Fruit fly (Drosophila melanogaster) whole organism, embryonic: ENCODE data around the gene Usp1.
A peak's percentile ranks its signal among the peaks of the same experiment; 100 is the strongest.

ENCODE experiments used
- Aef1 ChIP-seq: fragments of 200-800 bp; sonication (Bioruptor generic); IDR thresholded peaks from 3 replicates; pipeline ENCODE4 v1.3.6; 2022; ENCODE audit warnings: missing biosample characterization, missing genetic modification characterization
- Atf3 ChIP-seq: fragments of 200-800 bp; sonication (Bioruptor generic); optimal IDR thresholded peaks from 3 replicates; lab custom pipeline; 2016; ENCODE audit warnings: missing biosample characterization, missing genetic modification characterization
- BEAF-32 ChIP-seq: fragments of 200-800 bp; sonication (Bioruptor generic); optimal IDR thresholded peaks from 3 replicates; lab custom pipeline; 2017; ENCODE audit warnings: missing biosample characterization, missing genetic modification characterization, mild to moderate bottlenecking, moderate library complexity, missing genetic modification reagents
- BtbVII ChIP-seq: fragments of 200-800 bp; sonication (Bioruptor generic); optimal IDR thresholded peaks from 3 replicates; lab custom pipeline; 2017; ENCODE audit warnings: missing biosample characterization, mild to moderate bottlenecking, missing genetic modification characterization
- CG10959 ChIP-seq: fragments of 200-800 bp; sonication (Bioruptor generic); IDR thresholded peaks from 2 replicates; pipeline ENCODE4 v1.3.6; 2022; ENCODE audit warnings: missing biosample characterization, missing genetic modification characterization
- CG12104 ChIP-seq: fragments of 200-800 bp; sonication (Bioruptor generic); optimal IDR thresholded peaks from 3 replicates; lab custom pipeline; 2016; ENCODE audit warnings: missing biosample characterization, missing genetic modification characterization
- CG1233 ChIP-seq: fragments of 200-800 bp; sonication (Bioruptor generic); optimal IDR thresholded peaks from 4 replicates; lab custom pipeline; 2018; ENCODE audit warnings: missing biosample characterization, mild to moderate bottlenecking, missing genetic modification characterization
- CG13287 ChIP-seq: fragments of 200-800 bp; sonication (Bioruptor generic); IDR thresholded peaks from 2 replicates; pipeline ENCODE4 v1.3.6; 2022; ENCODE audit warnings: missing biosample characterization, missing genetic modification characterization; ENCODE audit not compliant: partially characterized antibody
- CG14710 ChIP-seq: fragments of 200-800 bp; sonication (Bioruptor generic); optimal IDR thresholded peaks from 3 replicates; lab custom pipeline; 2019; ENCODE audit warnings: missing biosample characterization, mild to moderate bottlenecking, missing genetic modification characterization, moderate library complexity
- CG14965 ChIP-seq: fragments of 200-800 bp; sonication (Bioruptor generic); optimal IDR thresholded peaks from 2 replicates; lab custom pipeline; 2016; ENCODE audit warnings: missing biosample characterization, missing genetic modification characterization, borderline replicate concordance
- CG15514 ChIP-seq: fragments of 200-800 bp; sonication (Bioruptor generic); optimal IDR thresholded peaks from 3 replicates; lab custom pipeline; 2017; ENCODE audit warnings: missing biosample characterization, missing genetic modification characterization, mild to moderate bottlenecking, moderate library complexity, missing genetic modification reagents
- CG1602 ChIP-seq: fragments of 200-800 bp; sonication (Bioruptor generic); optimal IDR thresholded peaks from 3 replicates; lab custom pipeline; 2016; ENCODE audit warnings: missing biosample characterization, missing genetic modification characterization
- CG17186 ChIP-seq: fragments of 200-800 bp; sonication (Bioruptor generic); optimal IDR thresholded peaks from 3 replicates; lab custom pipeline; 2017; ENCODE audit warnings: missing biosample characterization, missing genetic modification reagents, missing genetic modification characterization
- CG18262 ChIP-seq: fragments of 200-800 bp; optimal IDR thresholded peaks from 3 replicates; lab custom pipeline; 2019; ENCODE audit warnings: missing biosample characterization, mild to moderate bottlenecking, missing genetic modification characterization, moderate library complexity
- CG2116 ChIP-seq: fragments of 200-800 bp; sonication (Bioruptor generic); optimal IDR thresholded peaks from 3 replicates; lab custom pipeline; 2018; ENCODE audit warnings: missing biosample characterization, mild to moderate bottlenecking, missing genetic modification characterization
- CG2712 ChIP-seq: fragments of 200-800 bp; optimal IDR thresholded peaks from 3 replicates; lab custom pipeline; 2019; ENCODE audit warnings: missing biosample characterization, mild to moderate bottlenecking, missing genetic modification characterization, moderate library complexity
- CG3726 ChIP-seq: fragments of 200-800 bp; sonication (Bioruptor generic); IDR thresholded peaks from 3 replicates; pipeline ENCODE4, ENCODE4 v1.3.6; 2022; ENCODE audit warnings: missing biosample characterization, missing genetic modification characterization
- CG4360 ChIP-seq: fragments of 200-800 bp; sonication (Bioruptor generic); IDR thresholded peaks from 2 replicates; pipeline ENCODE4 v1.3.6; 2022; ENCODE audit warnings: missing biosample characterization, missing genetic modification characterization
- CG4854 ChIP-seq: fragments of 200-800 bp; sonication (Bioruptor generic); optimal IDR thresholded peaks from 2 replicates; lab custom pipeline; 2016; ENCODE audit warnings: missing biosample characterization, missing genetic modification characterization, inconsistent platforms
- CG5180 ChIP-seq: fragments of 200-800 bp; sonication (Bioruptor generic); optimal IDR thresholded peaks from 3 replicates; lab custom pipeline; 2017; ENCODE audit warnings: missing biosample characterization, missing genetic modification characterization, mild to moderate bottlenecking, moderate library complexity, missing genetic modification reagents
- CG7928 ChIP-seq: fragments of 200-800 bp; sonication (Bioruptor generic); optimal IDR thresholded peaks from 2 replicates; lab custom pipeline; 2017; ENCODE audit warnings: missing biosample characterization, mild to moderate bottlenecking, missing genetic modification characterization
- CG8290 ChIP-seq, 3 experiments: fragments of 200-800 bp; sonication (Bioruptor generic); optimal IDR thresholded peaks; 2 replicates each; lab custom pipeline; 2016 to 2019; ENCODE audit warnings: missing biosample characterization in 3 of 3, missing genetic modification characterization in 3 of 3, mild to moderate bottlenecking in 2 of 3, moderate library complexity in 1 of 3
- CG9609 ChIP-seq: fragments of 200-800 bp; sonication (Bioruptor generic); optimal IDR thresholded peaks from 3 replicates; lab custom pipeline; 2016; ENCODE audit warnings: missing biosample characterization, missing genetic modification characterization
- D19A ChIP-seq: fragments of 200-800 bp; optimal IDR thresholded peaks from 3 replicates; lab custom pipeline; 2019; ENCODE audit warnings: missing biosample characterization, mild to moderate bottlenecking, missing genetic modification characterization, moderate library complexity
- Deaf1 ChIP-seq: fragments of 200-800 bp; optimal IDR thresholded peaks from 3 replicates; lab custom pipeline; 2019; ENCODE audit warnings: missing biosample characterization, mild to moderate bottlenecking, missing genetic modification characterization, moderate library complexity
- Dll ChIP-seq: fragments of 200-800 bp; sonication (Bioruptor generic); IDR thresholded peaks from 4 replicates; pipeline ENCODE4 v1.3.6; 2022; ENCODE audit warnings: missing biosample characterization, missing genetic modification characterization; ENCODE audit not compliant: partially characterized antibody
- Drgx ChIP-seq: fragments of 200-800 bp; sonication (Bioruptor generic); IDR thresholded peaks from 2 replicates; pipeline ENCODE4 v1.3.6; 2022; ENCODE audit warnings: missing biosample characterization, missing genetic modification characterization
- E2f2 ChIP-seq: fragments of 200-800 bp; sonication (Bioruptor generic); IDR thresholded peaks from 2 replicates; pipeline ENCODE4 v1.3.6; 2022; ENCODE audit warnings: missing biosample characterization, missing genetic modification characterization
- Hsf ChIP-seq: fragments of 200-800 bp; sonication (Bioruptor generic); optimal IDR thresholded peaks from 3 replicates; lab custom pipeline; 2016; ENCODE audit warnings: missing biosample characterization, missing genetic modification characterization
- Lhr ChIP-seq: fragments of 200-800 bp; sonication (Bioruptor generic); optimal IDR thresholded peaks from 3 replicates; lab custom pipeline; 2017; ENCODE audit warnings: mild to moderate bottlenecking, missing biosample characterization, missing genetic modification reagents, missing genetic modification characterization
- Nf-YA ChIP-seq: fragments of 200-800 bp; sonication (Bioruptor generic); IDR thresholded peaks from 2 replicates; pipeline ENCODE4 v1.3.6; 2022; ENCODE audit warnings: missing biosample characterization, missing genetic modification characterization
- ab ChIP-seq: fragments of 200-800 bp; sonication (Bioruptor generic); optimal IDR thresholded peaks from 2 replicates; lab custom pipeline; 2016; ENCODE audit warnings: missing biosample characterization, missing genetic modification characterization
- ara ChIP-seq: fragments of 200-800 bp; sonication (Bioruptor generic); IDR thresholded peaks from 2 replicates; pipeline ENCODE4 v1.3.6; 2022; ENCODE audit warnings: missing biosample characterization, missing genetic modification characterization
- crp ChIP-seq, 2 experiments: fragments of 200-800 bp; sonication (Bioruptor generic); optimal IDR thresholded peaks; 2 replicates in 1 of 2; 3 replicates in 1 of 2; lab custom pipeline; 2017; ENCODE audit warnings: missing biosample characterization in 2 of 2, missing genetic modification characterization in 2 of 2, mild to moderate bottlenecking in 1 of 2, moderate library complexity in 1 of 2
- dpn ChIP-seq, 2 experiments: fragments of 200-800 bp; sonication (Bioruptor generic); optimal IDR thresholded peaks; 3 replicates each; lab custom pipeline; 2016; ENCODE audit warnings: missing biosample characterization in 2 of 2, missing genetic modification characterization in 2 of 2
- en ChIP-seq: fragments of 200-800 bp; sonication (Bioruptor generic); optimal IDR thresholded peaks from 2 replicates; lab custom pipeline; 2016; ENCODE audit warnings: missing biosample characterization, missing genetic modification characterization
- eve ChIP-seq, 2 experiments: fragments of >200 bp; optimal IDR thresholded peaks; 2 replicates each; lab custom pipeline; 2017; ENCODE audit warnings: missing biosample characterization in 2 of 2, missing genetic modification characterization in 2 of 2
- fd3F ChIP-seq: fragments of 200-800 bp; sonication (Bioruptor generic); optimal IDR thresholded peaks from 2 replicates; lab custom pipeline; 2018; ENCODE audit warnings: missing biosample characterization, mild to moderate bottlenecking, missing genetic modification characterization, moderate library complexity
- ftz-f1 ChIP-seq: fragments of 200-800 bp; sonication (Bioruptor generic); optimal IDR thresholded peaks from 2 replicates; lab custom pipeline; 2016; ENCODE audit warnings: missing biosample characterization, missing genetic modification characterization
- gfzf ChIP-seq: fragments of 200-800 bp; sonication (Bioruptor generic); optimal IDR thresholded peaks from 2 replicates; lab custom pipeline; 2016; ENCODE audit warnings: missing biosample characterization, mild to moderate bottlenecking, missing genetic modification characterization, moderate library complexity
- hb ChIP-seq: fragments of 200-800 bp; sonication (Bioruptor generic); IDR thresholded peaks from 3 replicates; pipeline ENCODE4 v1.3.6; 2022; ENCODE audit warnings: missing biosample characterization, missing genetic modification characterization; ENCODE audit not compliant: partially characterized antibody
- lilli ChIP-seq: fragments of 200-800 bp; sonication (Bioruptor generic); optimal IDR thresholded peaks from 3 replicates; lab custom pipeline; 2016; ENCODE audit warnings: missing biosample characterization, missing genetic modification characterization
- schlank ChIP-seq: fragments of 200-800 bp; sonication (Bioruptor generic); optimal IDR thresholded peaks from 2 replicates; lab custom pipeline; 2018; ENCODE audit warnings: missing biosample characterization, mild to moderate bottlenecking, missing genetic modification characterization
- sqz ChIP-seq: fragments of 200-800 bp; sonication (Bioruptor generic); optimal IDR thresholded peaks from 3 replicates; lab custom pipeline; 2018; ENCODE audit warnings: missing biosample characterization, mild to moderate bottlenecking, missing genetic modification characterization
- tin ChIP-seq: fragments of 200-800 bp; sonication (Bioruptor generic); optimal IDR thresholded peaks from 3 replicates; lab custom pipeline; 2016; ENCODE audit warnings: missing biosample characterization, missing genetic modification characterization
- tna ChIP-seq: fragments of 200-800 bp; sonication (Bioruptor generic); IDR thresholded peaks from 2 replicates; pipeline ENCODE4 v1.3.6; 2022; ENCODE audit warnings: missing biosample characterization, missing genetic modification characterization; ENCODE audit not compliant: partially characterized antibody
- trem ChIP-seq: fragments of 200-800 bp; optimal IDR thresholded peaks from 3 replicates; lab custom pipeline; 2019; ENCODE audit warnings: missing biosample characterization, mild to moderate bottlenecking, missing genetic modification characterization, moderate library complexity

Usp1 gene

DNA sequence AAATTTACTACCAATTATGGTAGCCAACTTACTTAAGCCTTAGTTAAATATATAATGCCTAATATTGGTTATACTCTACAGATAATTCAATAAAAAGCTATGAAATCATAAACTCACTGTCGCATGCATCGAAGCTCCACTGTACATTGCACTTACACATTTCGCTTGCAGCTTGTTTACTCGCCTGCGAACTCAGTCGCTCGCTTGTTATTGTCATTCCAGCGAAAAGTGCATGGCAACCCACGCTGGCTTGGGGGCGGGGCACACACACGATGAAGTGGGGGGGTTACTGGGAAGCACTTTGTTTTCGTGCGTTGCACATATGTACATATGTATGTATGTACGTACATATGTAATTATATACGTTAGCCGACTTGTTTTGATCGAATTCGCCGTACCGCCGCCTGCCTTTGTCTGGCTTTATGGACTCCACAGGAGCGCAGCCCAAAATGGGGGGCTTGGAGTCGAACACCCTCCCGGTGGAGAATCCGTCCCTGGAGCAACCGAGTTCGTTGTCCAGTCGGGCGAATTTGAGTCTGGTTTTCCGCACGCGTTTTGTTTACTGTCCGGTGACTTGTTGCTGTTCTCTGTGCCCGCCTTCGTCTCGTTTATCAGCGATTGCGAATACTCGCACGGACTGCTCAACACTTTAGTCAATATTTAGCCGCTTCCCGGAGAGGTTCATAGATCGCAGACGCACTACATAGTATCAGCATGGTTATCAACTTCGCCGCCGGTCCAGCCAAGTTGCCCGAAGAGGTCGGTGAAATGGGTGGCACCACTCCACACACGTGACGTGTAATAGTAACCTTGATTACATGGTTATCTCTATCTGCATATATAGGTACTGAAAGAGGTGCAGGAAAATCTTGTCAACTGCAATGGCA lies 28.9 kb upstream of the Usp1 start, which contains the start of gene CG11899 (continued):
- TF ChIP-seq hb (GFP tag; lab: Robert Waterston, UW) (no peak), Hsf (GFP tag; lab: Kevin White, UChicago) (no peak), ara (peak; percentile 40; the same call in 1 of the 2 replicates), D19A (tag; lab: Kevin White, UChicago) (no peak), Drgx (peak; percentile 75), tin (GFP tag; lab: Kevin White, UChicago) (peak; percentile 9), Nf-YA (GFP tag; lab: Robert Waterston, UW) (no peak), dpn (GFP tag; optimal IDR thresholded peaks at IDR 0.05; lab: Kevin White, UChicago) (no peak), BtbVII (no peak)

- TF ChIP-seq CG13287 (peak; percentile 40; the same call in 1 of the 2 replicates), tna (no peak), CG1602 (no peak), Atf3 (GFP tag; lab: Kevin White, UChicago) (no peak), Deaf1 (tag; lab: Kevin White, UChicago) (no peak), eve (GFP tag; optimal IDR thresholded peaks at IDR 0.05; lab: Kevin White, UChicago) (no peak), CG5180 (GFP tag; lab: Kevin White, UChicago) (no peak), CG4854 (no peak), ftz-f1 (no peak), CG9609 (GFP tag; lab: Kevin White, UChicago) (no peak), CG1233 (GFP tag; lab: Kevin White, UChicago) (no peak), Dll (peak; percentile 46; the same call in 1 of the 4 replicates), schlank (tag; lab: Kevin White, UChicago) (no peak), CG7928 (peak; percentile 88), crp (GFP tag; optimal IDR thresholded peaks at IDR 0.05; lab: Kevin White, UChicago) (peak in 1 of 2 experiments; percentile 86), gfzf (GFP tag; lab: Kevin White, UChicago) (no peak), ab (GFP tag; lab: Kevin White, UChicago) (no peak), CG10959 (GFP tag; lab: Robert Waterston, UW) (no peak), Aef1 (GFP tag; lab: Robert Waterston, UW) (no peak), sqz (no peak), CG4360 (GFP tag; lab: Robert Waterston, UW) (no peak), BEAF-32 (GFP tag; lab: Kevin White, UChicago) (peak; percentile 34), Lhr (GFP tag; lab: Kevin White, UChicago) (no peak), lilli (no peak), CG18262 (tag; lab: Kevin White, UChicago) (no peak), CG2116 (GFP tag; lab: Kevin White, UChicago) (peak; percentile 16), CG2712 (tag; lab: Kevin White, UChicago) (no peak), CG14965 (GFP tag; lab: Kevin White, UChicago) (no peak), fd3F (GFP tag; lab: Kevin White, UChicago) (no peak), CG14710 (tag; lab: Kevin White, UChicago) (no peak), E2f2 (GFP tag; lab: Robert Waterston, UW) (peak; percentile 94), trem (tag; lab: Kevin White, UChicago) (no peak), CG12104 (no peak), CG8290 (GFP tag; optimal IDR thresholded peaks at IDR 0.05; lab: Kevin White, UChicago) (no peak), CG8290 (tag; optimal IDR thresholded peaks at IDR 0.05; lab: Kevin White, UChicago) (no peak), en (GFP tag; lab: Kevin White, UChicago) (no peak), CG17186 (GFP tag; lab: Kevin White, UChicago) (peak; percentile 82), CG15514 (peak; percentile 9), CG3726 (no peak)
Observed at dm6 chr3R:29202418-29202817, 26.5 kb upstream of the Usp1 start, which contains the start of gene Mesh1. Gene Mesh1 (minus strand): TSS chr3R:29202525.
